Worm (Caenorhabditis elegans) whole organism, L3 larva: ENCODE data around the gene msp-40.

Experiments
- unc-62 ChIP-seq: fragments of 150-350 bp; sonication (generic microtip); optimal IDR thresholded peaks from 4 replicates; lab custom pipeline; 2014; ENCODE audit warnings: missing biosample characterization, missing genetic modification reagents, missing genetic modification characterization
- ztf-4 ChIP-seq: fragments of 150-350 bp; optimal IDR thresholded peaks from 2 replicates; lab custom pipeline; 2014; ENCODE audit warnings: missing biosample characterization, missing genetic modification characterization

DNA sequence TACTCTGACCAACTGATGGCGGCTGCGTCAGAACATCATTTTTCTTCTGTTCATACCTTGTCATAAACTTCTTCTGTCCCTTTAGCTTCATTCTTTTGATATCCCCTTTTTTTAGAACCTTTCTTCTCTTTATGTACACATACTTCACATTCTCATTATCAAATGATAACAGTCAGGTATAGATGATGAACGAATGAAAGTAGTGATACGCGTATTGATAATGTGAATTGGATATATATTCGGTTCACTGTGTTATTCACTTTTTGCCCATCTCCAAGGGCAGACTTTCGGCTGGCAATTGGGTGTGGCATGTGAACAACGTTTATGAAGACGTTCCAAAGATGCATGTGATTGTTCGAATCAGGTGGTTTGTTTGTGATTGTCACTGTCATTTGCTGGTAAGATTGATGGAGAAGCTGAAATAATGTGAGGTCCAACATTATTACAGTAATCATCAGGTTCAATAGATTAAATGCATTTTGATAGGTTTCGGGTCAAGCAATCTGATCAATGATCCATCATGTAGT lies 49.2 kb downstream of the msp-40 start, which contains the start of gene F11G11.15:
- TF ChIP-seq ztf-4 (tag; lab: Kevin White, UChicago) (no peak), unc-62 (no peak)
